Fruit fly (Drosophila melanogaster): ENCODE measurements around the gene CG3526.

CG3526 gene

dm6 chrX:2890468-2890867, at the start of gene CG3526:
Gene CG3526, plus strand, starts transcription at chrX:2890768.
- TF ChIP-seq dpn (GFP tag; optimal IDR thresholded peaks at IDR 0.05) (no peak), yki (optimal IDR thresholded peaks at IDR 0.05) (no peak), pzg (GFP tag; optimal IDR thresholded peaks at IDR 0.05) (no peak), dmrt99B (tag; optimal IDR thresholded peaks at IDR 0.05) (no peak), CG7372 (GFP tag; IDR thresholded peaks at IDR 0.05) (no peak), CG15696 (tag; optimal IDR thresholded peaks at IDR 0.05) (no peak), fd102C (GFP tag; optimal IDR thresholded peaks at IDR 0.05) (no peak), toy (GFP tag; IDR thresholded peaks at IDR 0.05) (no peak), en (GFP tag; optimal IDR thresholded peaks at IDR 0.05) (no peak)

dm6 chrX:2860955-2861354, 29.6 kb upstream of the CG3526 start:
- TF ChIP-seq nerfin-2 (GFP tag; IDR thresholded peaks at IDR 0.05; ENCODE audit: partially characterized antibody) (no peak), odd (GFP tag; optimal IDR thresholded peaks at IDR 0.05) (no peak), CG17568 (GFP tag; optimal IDR thresholded peaks at IDR 0.05) (no peak), CG10366 (GFP tag; IDR thresholded peaks at IDR 0.05) (peak; percentile 42; the same call in 1 of the 2 replicates), emc (GFP tag; optimal IDR thresholded peaks at IDR 0.05) (no peak), CG8478 (optimal IDR thresholded peaks at IDR 0.05) (no peak), CG11456 (GFP tag; IDR thresholded peaks at IDR 0.05) (peak; percentile 20; the same call in 1 of the 3 replicates), CG10274 (GFP tag; optimal IDR thresholded peaks at IDR 0.05) (no peak), CG10654 (GFP tag; optimal IDR thresholded peaks at IDR 0.05) (peak; percentile 1), insv (GFP tag; optimal IDR thresholded peaks at IDR 0.05) (no peak), knrl (GFP tag; IDR thresholded peaks at IDR 0.05; ENCODE audit: partially characterized antibody) (no peak), pros (GFP tag; optimal IDR thresholded peaks at IDR 0.05) (no peak), CG9817 (tag; optimal IDR thresholded peaks at IDR 0.05) (no peak), CG2116 (GFP tag; optimal IDR thresholded peaks at IDR 0.05) (no peak), gfzf (GFP tag; optimal IDR thresholded peaks at IDR 0.05) (no peak), CG15514 (GFP tag; optimal IDR thresholded peaks at IDR 0.05) (peak; percentile 27), sisA (GFP tag; IDR thresholded peaks at IDR 0.05) (peak; percentile 36; the same call in 1 of the 2 replicates), schlank (tag; optimal IDR thresholded peaks at IDR 0.05) (no peak), dysf (GFP tag; IDR thresholded peaks at IDR 0.05) (peak; percentile 62; the same call in 2 of the 3 replicates), CG17361 (GFP tag; IDR thresholded peaks at IDR 0.05) (0 out of 3 replicates have a peak, but pooled peaks have one; percentile 29), Dad (GFP tag; optimal IDR thresholded peaks at IDR 0.05) (no peak), Dip2 (GFP tag; IDR thresholded peaks at IDR 0.05) (no peak), nmo (GFP tag; optimal IDR thresholded peaks at IDR 0.05) (peak; percentile 20), NK7.1 (GFP tag; optimal IDR thresholded peaks at IDR 0.05) (no peak), Aef1 (GFP tag; IDR thresholded peaks at IDR 0.05) (peak; percentile 31; the same call in 1 of the 3 replicates), Stat92E (GFP tag; optimal IDR thresholded peaks at IDR 0.05) (no peak), CG13624 (GFP tag; optimal IDR thresholded peaks at IDR 0.05) (no peak), CG9437 (GFP tag; optimal IDR thresholded peaks at IDR 0.05) (no peak), so (GFP tag; IDR thresholded peaks at IDR 0.05) (no peak), CG7745 (tag; optimal IDR thresholded peaks at IDR 0.05) (no peak), fd64A (GFP tag; optimal IDR thresholded peaks at IDR 0.05) (no peak), ac (GFP tag; optimal IDR thresholded peaks at IDR 0.05) (no peak), nau (GFP tag; optimal IDR thresholded peaks at IDR 0.05) (no peak), ara (GFP tag; IDR thresholded peaks at IDR 0.05) (no peak), Doc3 (GFP tag; IDR thresholded peaks at IDR 0.05; ENCODE audit: partially characterized antibody) (no peak), h (optimal IDR thresholded peaks at IDR 0.05) (no peak), bowl (GFP tag; IDR thresholded peaks at IDR 0.05) (no peak), CG14860 (GFP tag; IDR thresholded peaks at IDR 0.05; ENCODE audit: partially characterized antibody) (no peak), CG2120 (GFP tag; optimal IDR thresholded peaks at IDR 0.05) (peak; percentile 56), Bgb (GFP tag; IDR thresholded peaks at IDR 0.05; ENCODE audit: partially characterized antibody) (no peak), CG7963 (GFP tag; IDR thresholded peaks at IDR 0.05; ENCODE audit: partially characterized antibody) (no peak), sim (GFP tag; IDR thresholded peaks at IDR 0.05) (no peak)
